Fruit fly (Drosophila melanogaster) whole organism, prepupa: ENCODE data around the gene Acsf3.
A peak's percentile ranks its signal among the peaks of the same experiment; 100 is the strongest.

ENCODE experiments used
- Blimp-1 ChIP-seq: fragments of 200-800 bp; sonication (Bioruptor generic); optimal IDR thresholded peaks from 3 replicates; lab custom pipeline; 2017; ENCODE audit warnings: missing biosample characterization, missing genetic modification characterization, mild to moderate bottlenecking, moderate library complexity, missing genetic modification reagents
- CG10631 ChIP-seq: fragments of 200-800 bp; sonication (Bioruptor generic); optimal IDR thresholded peaks from 2 replicates; lab custom pipeline; 2016; ENCODE audit warnings: missing biosample characterization, missing genetic modification characterization
- CG11294 ChIP-seq: fragments of 200-800 bp; sonication (Bioruptor generic); IDR thresholded peaks from 2 replicates; pipeline ENCODE4 v1.3.6; 2022; ENCODE audit warnings: missing biosample characterization, missing genetic modification characterization
- CG11762 ChIP-seq: fragments of 200-800 bp; sonication (Bioruptor generic); optimal IDR thresholded peaks from 3 replicates; lab custom pipeline; 2016; ENCODE audit warnings: missing biosample characterization, missing genetic modification characterization; ENCODE audit not compliant: insufficient read depth
- CG11902 ChIP-seq: fragments of 200-800 bp; sonication (Bioruptor generic); optimal IDR thresholded peaks from 3 replicates; lab custom pipeline; 2016; ENCODE audit warnings: missing biosample characterization, missing genetic modification characterization
- CG15336 ChIP-seq: fragments of 200-800 bp; sonication (Bioruptor generic); IDR thresholded peaks from 2 replicates; pipeline ENCODE4 v1.3.6; 2022; ENCODE audit warnings: missing biosample characterization, missing genetic modification characterization
- CG1621 ChIP-seq: fragments of 200-800 bp; sonication (Bioruptor generic); optimal IDR thresholded peaks from 3 replicates; lab custom pipeline; 2018; ENCODE audit warnings: missing biosample characterization, mild to moderate bottlenecking, missing genetic modification characterization
- CG16779 ChIP-seq: fragments of 200-800 bp; sonication (Bioruptor generic); optimal IDR thresholded peaks from 3 replicates; lab custom pipeline; 2017; ENCODE audit warnings: missing biosample characterization, mild to moderate bottlenecking, missing genetic modification characterization
- CG3032 ChIP-seq: fragments of 200-800 bp; optimal IDR thresholded peaks from 2 replicates; lab custom pipeline; 2019; ENCODE audit warnings: missing biosample characterization, mild to moderate bottlenecking, missing genetic modification characterization, moderate library complexity
- CG32006 ChIP-seq: fragments of 200-800 bp; sonication (Bioruptor generic); optimal IDR thresholded peaks from 3 replicates; lab custom pipeline; 2017; ENCODE audit warnings: missing biosample characterization, mild to moderate bottlenecking, missing genetic modification characterization
- CG34406 ChIP-seq: fragments of 200-800 bp; sonication (Bioruptor generic); optimal IDR thresholded peaks from 3 replicates; lab custom pipeline; 2016; ENCODE audit warnings: missing biosample characterization, missing genetic modification characterization
- CG3919 ChIP-seq: fragments of 200-800 bp; sonication (Bioruptor generic); optimal IDR thresholded peaks from 3 replicates; lab custom pipeline; 2016; ENCODE audit warnings: missing biosample characterization, missing genetic modification characterization
- CG4318 ChIP-seq: fragments of 200-800 bp; sonication (Bioruptor generic); optimal IDR thresholded peaks from 3 replicates; lab custom pipeline; 2017; ENCODE audit warnings: missing biosample characterization, mild to moderate bottlenecking, missing genetic modification characterization
- CG6792 ChIP-seq: fragments of 200-800 bp; sonication (Bioruptor generic); optimal IDR thresholded peaks from 3 replicates; lab custom pipeline; 2016; ENCODE audit warnings: missing biosample characterization, missing genetic modification characterization
- CG6808 ChIP-seq: fragments of 200-800 bp; sonication (Bioruptor generic); optimal IDR thresholded peaks from 3 replicates; lab custom pipeline; 2017; ENCODE audit warnings: missing biosample characterization, missing genetic modification characterization, mild to moderate bottlenecking, moderate library complexity, missing genetic modification reagents
- CG6854 ChIP-seq: fragments of 200-800 bp; sonication (Bioruptor generic); optimal IDR thresholded peaks from 2 replicates; lab custom pipeline; 2017; ENCODE audit warnings: missing biosample characterization, mild to moderate bottlenecking, missing genetic modification characterization
- CG7368 ChIP-seq: fragments of 200-800 bp; sonication (Bioruptor generic); optimal IDR thresholded peaks from 3 replicates; lab custom pipeline; 2016; ENCODE audit warnings: missing biosample characterization, missing genetic modification characterization
- CG8119 ChIP-seq: fragments of 200-800 bp; sonication (Bioruptor generic); IDR thresholded peaks from 3 replicates; pipeline ENCODE4 v1.3.6; 2022; ENCODE audit warnings: missing biosample characterization, missing genetic modification characterization
- CG8319 ChIP-seq: fragments of 200-800 bp; sonication (Bioruptor generic); optimal IDR thresholded peaks from 3 replicates; lab custom pipeline; 2016; ENCODE audit warnings: missing biosample characterization, missing genetic modification characterization
- CG8632 ChIP-seq: fragments of 200-800 bp; sonication (Bioruptor generic); optimal IDR thresholded peaks from 3 replicates; lab custom pipeline; 2016; ENCODE audit warnings: missing biosample characterization, missing genetic modification characterization
- Eip78C ChIP-seq: fragments of 200-800 bp; sonication (Bioruptor generic); peaks from one replicate; lab custom pipeline; 2016; ENCODE audit warnings: missing biosample characterization, missing genetic modification characterization
- Eip93F ChIP-seq: fragments of 200-800 bp; sonication (Bioruptor generic); optimal IDR thresholded peaks from 2 replicates; lab custom pipeline; 2016; ENCODE audit warnings: missing biosample characterization, mild to moderate bottlenecking, missing genetic modification characterization
- Gug ChIP-seq: fragments of 200-800 bp; sonication (Bioruptor generic); IDR thresholded peaks from 2 replicates; pipeline ENCODE4 v1.3.6; 2022; ENCODE audit warnings: missing biosample characterization, missing genetic modification characterization
- Hr38 ChIP-seq: sonication (Bioruptor generic); optimal IDR thresholded peaks from 2 replicates; lab custom pipeline; 2016; ENCODE audit warnings: missing biosample characterization, missing genetic modification characterization
- Hr39 ChIP-seq: fragments of 200-800 bp; sonication (Bioruptor generic); optimal IDR thresholded peaks from 2 replicates; lab custom pipeline; 2016; ENCODE audit warnings: missing biosample characterization, missing genetic modification characterization
- Hr4 ChIP-seq: fragments of 200-800 bp; sonication (Bioruptor generic); optimal IDR thresholded peaks from 3 replicates; lab custom pipeline; 2016; ENCODE audit warnings: missing biosample characterization, missing genetic modification characterization
- Lpt ChIP-seq: fragments of 200-800 bp; sonication (Bioruptor generic); optimal IDR thresholded peaks from 3 replicates; lab custom pipeline; 2016; ENCODE audit warnings: missing biosample characterization, missing genetic modification characterization
- Smox ChIP-seq: fragments of 200-800 bp; sonication (Bioruptor generic); optimal IDR thresholded peaks from 3 replicates; lab custom pipeline; 2016; ENCODE audit warnings: missing biosample characterization, missing genetic modification characterization
- Sox102F ChIP-seq: fragments of 200-800 bp; sonication (Bioruptor generic); optimal IDR thresholded peaks from 2 replicates; lab custom pipeline; 2016; ENCODE audit warnings: missing biosample characterization, mild to moderate bottlenecking, missing genetic modification characterization
- Sox14 ChIP-seq: fragments of 200-800 bp; sonication (Bioruptor generic); optimal IDR thresholded peaks from 3 replicates; lab custom pipeline; 2016; ENCODE audit warnings: missing biosample characterization, missing genetic modification characterization
- Sox15 ChIP-seq: fragments of 200-800 bp; sonication (Bioruptor generic); optimal IDR thresholded peaks from 3 replicates; lab custom pipeline; 2016; ENCODE audit warnings: missing biosample characterization, missing genetic modification characterization
- acj6 ChIP-seq: fragments of 200-800 bp; sonication (Bioruptor generic); optimal IDR thresholded peaks from 3 replicates; lab custom pipeline; 2016; ENCODE audit warnings: missing biosample characterization, missing genetic modification characterization
- dac ChIP-seq: fragments of 200-800 bp; sonication (Bioruptor generic); optimal IDR thresholded peaks from 2 replicates; lab custom pipeline; 2017; ENCODE audit warnings: missing biosample characterization, mild to moderate bottlenecking, missing genetic modification characterization
- dsx ChIP-seq: fragments of 200-800 bp; optimal IDR thresholded peaks from 3 replicates; lab custom pipeline; 2019; ENCODE audit warnings: missing biosample characterization, mild to moderate bottlenecking, missing genetic modification characterization, moderate library complexity; ENCODE audit not compliant: poor library complexity, severe bottlenecking
- eg ChIP-seq: fragments of 200-800 bp; sonication (Bioruptor generic); IDR thresholded peaks from 3 replicates; pipeline ENCODE4 v1.3.6; 2022; ENCODE audit warnings: missing biosample characterization, missing genetic modification characterization
- esn ChIP-seq: fragments of 200-800 bp; sonication (Bioruptor generic); optimal IDR thresholded peaks from 2 replicates; lab custom pipeline; 2016; ENCODE audit warnings: missing biosample characterization, mild to moderate bottlenecking, missing genetic modification characterization, moderate library complexity
- fd59A ChIP-seq: fragments of 200-800 bp; sonication (Bioruptor generic); optimal IDR thresholded peaks from 2 replicates; lab custom pipeline; 2017; ENCODE audit warnings: missing biosample characterization, mild to moderate bottlenecking, missing genetic modification characterization, missing genetic modification reagents
- fd85E ChIP-seq: fragments of 200-800 bp; sonication (Bioruptor generic); optimal IDR thresholded peaks from 3 replicates; lab custom pipeline; 2016; ENCODE audit warnings: missing biosample characterization, missing genetic modification characterization
- fkh ChIP-seq: fragments of 200-800 bp; sonication (Bioruptor generic); optimal IDR thresholded peaks from 3 replicates; lab custom pipeline; 2017; ENCODE audit warnings: missing biosample characterization, mild to moderate bottlenecking, missing genetic modification characterization, moderate library complexity
- net ChIP-seq: fragments of 200-800 bp; sonication (Bioruptor generic); optimal IDR thresholded peaks from 3 replicates; lab custom pipeline; 2016; ENCODE audit warnings: missing biosample characterization, missing genetic modification characterization
- pdm3 ChIP-seq: fragments of 200-800 bp; sonication (Bioruptor generic); optimal IDR thresholded peaks from 3 replicates; lab custom pipeline; 2016; ENCODE audit warnings: missing biosample characterization, missing genetic modification characterization
- salr ChIP-seq, 2 experiments: fragments of 200-800 bp; sonication (Bioruptor generic); optimal IDR thresholded peaks; 3 replicates each; lab custom pipeline; 2016 to 2018; ENCODE audit warnings: missing biosample characterization in 2 of 2, missing genetic modification characterization in 2 of 2, mild to moderate bottlenecking in 1 of 2
- spab ChIP-seq: fragments of 200-800 bp; sonication (Bioruptor generic); optimal IDR thresholded peaks from 2 replicates; lab custom pipeline; 2017; ENCODE audit warnings: missing biosample characterization, mild to moderate bottlenecking, missing genetic modification characterization, missing genetic modification reagents
- svp ChIP-seq: fragments of 200-800 bp; sonication (Bioruptor generic); peaks from one replicate; lab custom pipeline; 2016; ENCODE audit warnings: missing biosample characterization, missing genetic modification characterization

Gene Acsf3

dm6 chrX:7336121-7336961 lies 7.5 kb downstream of the Acsf3 start (continued):
- peak; percentile 28 for TF ChIP-seq Hr39 (GFP tag; lab: Kevin White, UChicago)
- TF ChIP-seq fkh (GFP tag; lab: Kevin White, UChicago): peak; percentile 25
- TF ChIP-seq CG10631 (GFP tag; lab: Kevin White, UChicago): peak; percentile 64
- TF ChIP-seq Hr4 (GFP tag; lab: Kevin White, UChicago): peak; percentile 82
- TF ChIP-seq Sox15: no peak
- TF ChIP-seq net (GFP tag; lab: Kevin White, UChicago): peak; percentile 62
- TF ChIP-seq CG34406 (GFP tag; lab: Kevin White, UChicago): peak; percentile 46
- no peak for TF ChIP-seq Smox
- no peak for TF ChIP-seq Blimp-1
- TF ChIP-seq CG32006 (GFP tag; lab: Kevin White, UChicago): peak; percentile 85
- peak; percentile 54 for TF ChIP-seq CG7368 (GFP tag; lab: Kevin White, UChicago)
- TF ChIP-seq CG11294: peak; percentile 58
- peak; percentile 66 for TF ChIP-seq CG3919
- TF ChIP-seq CG1621 (tag; lab: Kevin White, UChicago): peak; percentile 57
- peak; percentile 68 for TF ChIP-seq Sox14 (GFP tag; lab: Kevin White, UChicago)
- TF ChIP-seq CG6808: peak; percentile 70
- peak; percentile 60 for TF ChIP-seq fd59A (GFP tag; lab: Kevin White, UChicago)
- TF ChIP-seq eg (GFP tag; lab: Robert Waterston, UW): peak; percentile 79; the same call in 2 of the 3 replicates

- peak; percentile 96 for TF ChIP-seq pdm3
- TF ChIP-seq Sox102F (GFP tag; lab: Kevin White, UChicago): peak; percentile 96
- TF ChIP-seq CG11294: peak; percentile 83
- TF ChIP-seq CG16779 (tag; lab: Kevin White, UChicago): peak; percentile 95
- TF ChIP-seq CG8119 (GFP tag; lab: Robert Waterston, UW): peak; percentile 96
- TF ChIP-seq Hr38 (GFP tag; lab: Kevin White, UChicago): peak; percentile 5
- peak; percentile 96 for TF ChIP-seq esn (GFP tag; lab: Kevin White, UChicago)
- peak; percentile 95 for TF ChIP-seq eg (GFP tag; lab: Robert Waterston, UW)
- peak; percentile 92 for TF ChIP-seq CG11902 (GFP tag; lab: Kevin White, UChicago)
- peak; percentile 95 for TF ChIP-seq spab
- peak; percentile 91 for TF ChIP-seq dac (GFP tag; lab: Kevin White, UChicago)
- TF ChIP-seq dsx (GFP tag; lab: Kevin White, UChicago): peak; percentile 95
- peak; percentile 96 for TF ChIP-seq CG3032 (tag; lab: Kevin White, UChicago)
- TF ChIP-seq CG6808: peak; percentile 94
- peak; percentile 97 for TF ChIP-seq CG10631 (GFP tag; lab: Kevin White, UChicago)
- peak; percentile 95 for TF ChIP-seq CG6854 (GFP tag; lab: Kevin White, UChicago)
- TF ChIP-seq CG34406 (GFP tag; lab: Kevin White, UChicago): peak; percentile 94
- TF ChIP-seq Hr39 (GFP tag; lab: Kevin White, UChicago): peak; percentile 95
- TF ChIP-seq CG6792 (GFP tag; lab: Kevin White, UChicago): peak; percentile 97
- TF ChIP-seq CG8632 (GFP tag; lab: Kevin White, UChicago): peak; percentile 95
- TF ChIP-seq Gug (GFP tag; lab: Robert Waterston, UW): peak; percentile 92
- peak; percentile 89 for TF ChIP-seq fd85E
- peak; percentile 95 for TF ChIP-seq acj6
- TF ChIP-seq Eip93F: peak; percentile 90
- peak; percentile 95 for TF ChIP-seq CG15336 (GFP tag; lab: Robert Waterston, UW)
- TF ChIP-seq Blimp-1: peak; percentile 81
- peak; percentile 97 for TF ChIP-seq Sox14 (GFP tag; lab: Kevin White, UChicago)
- TF ChIP-seq CG8319 (GFP tag; lab: Kevin White, UChicago): peak; percentile 92
- peak; percentile 99 for TF ChIP-seq Eip78C (GFP tag; lab: Kevin White, UChicago)
- TF ChIP-seq CG4318: peak; percentile 89
- peak; percentile 96 for TF ChIP-seq fd59A (GFP tag; lab: Kevin White, UChicago)
- TF ChIP-seq Smox: peak; percentile 95
- TF ChIP-seq CG11762: peak; percentile 94
- peak; percentile 97 for TF ChIP-seq svp (GFP tag; lab: Kevin White, UChicago)
- peak; percentile 91 for TF ChIP-seq Sox15
- TF ChIP-seq salr (GFP tag; optimal IDR thresholded peaks at IDR 0.05; lab: Kevin White, UChicago): peak; percentile 89 to 97
- peak; percentile 94 for TF ChIP-seq Lpt (GFP tag; lab: Kevin White, UChicago)
Measured at dm6 chrX:7336962-7337844, 8.4 kb downstream of the Acsf3 start, which contains the start of gene CBP. CBP (plus strand) TSS chrX:7337352.
